Worm (Caenorhabditis elegans) whole organism, young adult: ENCODE measurements around the gene C08F1.6.

Source experiments
- B0261.1 ChIP-seq: sonication (generic microtip); optimal IDR thresholded peaks from 2 replicates; lab custom pipeline; 2016; ENCODE audit warnings: mild to moderate bottlenecking, missing genetic modification characterization, moderate library complexity, missing compliant biosample characterization
- K11D2.4 ChIP-seq: fragments of 200-800 bp; sonication (Bioruptor generic); IDR thresholded peaks from 2 replicates; pipeline ENCODE4 v1.3.6; 2022; ENCODE audit warnings: missing genetic modification reagents, missing genetic modification characterization, missing compliant biosample characterization
- aptf-2 ChIP-seq: fragments of 200-800 bp; sonication (Bioruptor generic); conservative IDR thresholded peaks from 2 replicates; pipeline ENCODE4 v1.3.6; 2022; ENCODE audit warnings: missing genetic modification reagents, missing genetic modification characterization, missing compliant biosample characterization
- hsf-1 ChIP-seq: fragments of 200-800 bp; sonication (Bioruptor generic); IDR thresholded peaks from 2 replicates; pipeline ENCODE4 v1.3.6; 2022; ENCODE audit warnings: missing genetic modification reagents, missing genetic modification characterization, missing compliant biosample characterization
- tbx-9 ChIP-seq: sonication (generic microtip); optimal IDR thresholded peaks from 2 replicates; lab custom pipeline; 2016; ENCODE audit warnings: borderline replicate concordance, missing genetic modification characterization, inconsistent platforms, missing compliant biosample characterization
- xnd-1 ChIP-seq: sonication (generic microtip); optimal IDR thresholded peaks from 2 replicates; lab custom pipeline; 2016; ENCODE audit warnings: missing genotype, missing genetic modification reagents, missing genetic modification characterization, missing compliant biosample characterization
- ztf-6 ChIP-seq: fragments of 200-800 bp; sonication (Bioruptor generic); IDR thresholded peaks from 2 replicates; pipeline ENCODE4 v1.3.6; 2022; ENCODE audit warnings: missing genetic modification reagents, missing genetic modification characterization, missing compliant biosample characterization

ce11 chrII:1771785-1772184 lies 16.2 kb downstream of the C08F1.6 start, which contains the start of gene math-3:
- no peak for TF ChIP-seq aptf-2
- TF ChIP-seq K11D2.4 (GFP tag; lab: Robert Waterston, UW) = no peak
- TF ChIP-seq hsf-1 (GFP tag; lab: Robert Waterston, UW) = no peak
- no peak for TF ChIP-seq B0261.1
- no peak for TF ChIP-seq xnd-1 (tag; lab: Kevin White, UChicago)
- no peak for TF ChIP-seq ztf-6 (GFP tag; lab: Robert Waterston, UW)
- no peak for TF ChIP-seq tbx-9
